Worm (Caenorhabditis elegans): ENCODE measurements around the gene F56A8.4.

The F56A8.4 gene

ce11 chrIII:13313788-13314187 is 50.7 kb downstream of the F56A8.4 start, which contains the start of gene Y43F4B.10 (continued):
- TF ChIP-seq F10B5.3 (tag; optimal IDR thresholded peaks at IDR 0.05), result no peak

- no peak for TF ChIP-seq nhr-237 (tag; optimal IDR thresholded peaks at IDR 0.05)
- no peak for TF ChIP-seq F37D6.2 (tag; optimal IDR thresholded peaks at IDR 0.05)
- no peak for TF ChIP-seq F49E8.2 (tag; optimal IDR thresholded peaks at IDR 0.05; ENCODE audit: borderline replicate concordance)
- no peak for TF ChIP-seq tra-1 (GFP tag; IDR thresholded peaks at IDR 0.05)
- no peak for TF ChIP-seq ceh-82 (tag; optimal IDR thresholded peaks at IDR 0.05)
- TF ChIP-seq zip-11 (GFP tag; IDR thresholded peaks at IDR 0.05), result no peak
- no peak for TF ChIP-seq aha-1 (tag)
- TF ChIP-seq vab-7 (GFP tag; IDR thresholded peaks at IDR 0.05), result no peak
- TF ChIP-seq hlh-11 (tag; optimal IDR thresholded peaks at IDR 0.05), result no peak
- TF ChIP-seq dmd-9 (GFP tag; IDR thresholded peaks at IDR 0.05), result no peak
- TF ChIP-seq ceh-62 (tag; optimal IDR thresholded peaks at IDR 0.05), result no peak
- TF ChIP-seq madf-9 (GFP tag; conservative IDR thresholded peaks at IDR 0.05), result no peak
- TF ChIP-seq hmg-1.1 (GFP tag; IDR thresholded peaks at IDR 0.05), result no peak
- no peak for TF ChIP-seq unc-130 (GFP tag; optimal IDR thresholded peaks at IDR 0.05)
- no peak for TF ChIP-seq lin-29 (GFP tag; IDR thresholded peaks at IDR 0.05)
- TF ChIP-seq ceh-44 (GFP tag; IDR thresholded peaks at IDR 0.05), result no peak
- TF ChIP-seq nhr-102 (tag; optimal IDR thresholded peaks at IDR 0.05), result no peak
- no peak for TF ChIP-seq saeg-2 (GFP tag; IDR thresholded peaks at IDR 0.05)
Observed at ce11 chrIII:13314636-13315035, 51.5 kb downstream of the F56A8.4 start.
